Worm (Caenorhabditis elegans) whole organism, mixed stage, embryonic: Measurements from ENCODE around the gene M163.21.

ENCODE experiments used
- blmp-1 ChIP-seq: fragments of 150-350 bp; optimal IDR thresholded peaks from 2 replicates; lab custom pipeline; 2014; ENCODE audit warnings: missing biosample characterization, missing genetic modification characterization
- elt-1 ChIP-seq: sonication (generic microtip); optimal IDR thresholded peaks from 2 replicates; lab custom pipeline; 2017; ENCODE audit warnings: missing genetic modification characterization, mild to moderate bottlenecking, missing compliant biosample characterization, antibody characterized with exemption, moderate library complexity, borderline replicate concordance; ENCODE audit not compliant: insufficient read depth
- elt-3 ChIP-seq: fragments of 150-350 bp; optimal IDR thresholded peaks from 2 replicates; lab custom pipeline; 2014; ENCODE audit warnings: missing biosample characterization, missing genetic modification characterization
- lsy-2 ChIP-seq: fragments of 150-350 bp; optimal IDR thresholded peaks from 2 replicates; lab custom pipeline; 2014; ENCODE audit warnings: missing biosample characterization, missing genetic modification characterization
- mep-1 ChIP-seq: fragments of 150-350 bp; optimal IDR thresholded peaks from 2 replicates; lab custom pipeline; 2017; ENCODE audit warnings: missing biosample characterization, missing genetic modification reagents, missing genetic modification characterization, inconsistent platforms
- nhr-2 ChIP-seq: fragments of 150-350 bp; optimal IDR thresholded peaks from 2 replicates; lab custom pipeline; 2014; ENCODE audit warnings: missing biosample characterization, missing genetic modification characterization
- nhr-237 ChIP-seq: fragments of 150-350 bp; optimal IDR thresholded peaks from 2 replicates; lab custom pipeline; 2014; ENCODE audit warnings: missing biosample characterization, missing genetic modification characterization
- nhr-76 ChIP-seq: sonication (generic microtip); optimal IDR thresholded peaks from 2 replicates; lab custom pipeline; 2017; ENCODE audit warnings: missing biosample characterization, missing genetic modification characterization
- pha-4 ChIP-seq: fragments of 150-350 bp; optimal IDR thresholded peaks from 2 replicates; lab custom pipeline; 2018; ENCODE audit warnings: missing biosample characterization, missing genetic modification reagents, missing genetic modification characterization
- tbx-8 ChIP-seq: fragments of 200-800 bp; sonication (Bioruptor generic); optimal IDR thresholded peaks from 2 replicates; lab custom pipeline; 2018; ENCODE audit warnings: mild to moderate bottlenecking, missing genetic modification characterization, moderate library complexity, missing compliant biosample characterization
- unc-120 ChIP-seq: sonication (generic microtip); optimal IDR thresholded peaks from 2 replicates; lab custom pipeline; 2017; ENCODE audit warnings: missing genetic modification characterization, missing compliant biosample characterization; ENCODE audit not compliant: poor library complexity, severe bottlenecking
- unc-62 ChIP-seq: fragments of 150-350 bp; optimal IDR thresholded peaks from 2 replicates; lab custom pipeline; 2014; ENCODE audit warnings: missing biosample characterization, missing genetic modification reagents, missing genetic modification characterization
- zip-8 ChIP-seq: fragments of 150-350 bp; optimal IDR thresholded peaks from 2 replicates; lab custom pipeline; 2014; ENCODE audit warnings: missing biosample characterization, missing genetic modification characterization
- ztf-11 ChIP-seq: fragments of 150-350 bp; optimal IDR thresholded peaks from 2 replicates; lab custom pipeline; 2014; ENCODE audit warnings: missing biosample characterization, missing genetic modification characterization

ce11 chrX:14424673-14425072 lies 42.0 kb upstream of the M163.21 start, which contains the start of gene F23D12.11:
- TF ChIP-seq nhr-76 (tag; lab: Kevin White, UChicago) (no peak), elt-1 (tag; lab: Kevin White, UChicago) (no peak), unc-120 (tag; lab: Kevin White, UChicago) (no peak), ztf-11 (tag; lab: Kevin White, UChicago) (no peak), lsy-2 (tag; lab: Kevin White, UChicago) (no peak), unc-62 (no peak), mep-1 (tag; lab: Kevin White, UChicago) (no peak), tbx-8 (GFP tag; lab: Kevin White, UChicago) (no peak), pha-4 (tag; lab: Kevin White, UChicago) (no peak), zip-8 (tag; lab: Kevin White, UChicago) (no peak), nhr-237 (tag; lab: Kevin White, UChicago) (no peak), blmp-1 (tag; lab: Kevin White, UChicago) (no peak), nhr-2 (tag; lab: Kevin White, UChicago) (no peak), elt-3 (tag; lab: Kevin White, UChicago) (no peak)
